Worm (Caenorhabditis elegans): ENCODE data around the gene nlp-66.

nlp-66 gene

DNA sequence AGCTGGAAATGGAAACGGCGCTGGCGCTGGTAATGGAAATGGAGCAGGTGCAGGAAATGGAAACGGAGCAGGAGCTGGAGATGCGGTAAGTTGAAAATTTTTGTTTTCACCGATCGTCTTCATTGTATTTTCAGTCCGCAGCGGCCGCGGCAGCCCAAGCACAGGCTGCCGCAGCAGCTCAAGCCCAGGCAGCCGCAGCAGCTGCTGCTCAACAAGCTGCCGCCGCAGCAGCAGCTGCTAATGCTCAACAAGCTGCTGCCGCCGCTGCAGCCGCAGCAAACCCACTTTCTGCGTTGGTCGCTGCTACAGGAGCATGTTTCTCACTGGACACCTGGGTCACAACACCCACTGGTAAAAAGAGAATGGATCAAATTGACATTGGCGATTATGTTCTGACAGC, 2.2 kb downstream of the nlp-66 start:
- TF ChIP-seq B0310.2 (tag; optimal IDR thresholded peaks at IDR 0.05), result no peak
- TF ChIP-seq ama-1 (optimal IDR thresholded peaks at IDR 0.05), result no peak
- no peak for TF ChIP-seq hmg-4 (GFP tag; optimal IDR thresholded peaks at IDR 0.05)
- no peak for TF ChIP-seq sea-1 (GFP tag; conservative IDR thresholded peaks at IDR 0.05)
- TF ChIP-seq ceh-13 (GFP tag; optimal IDR thresholded peaks at IDR 0.05), result no peak
- no peak for TF ChIP-seq aly-1 (tag; optimal IDR thresholded peaks at IDR 0.05)
- TF ChIP-seq scrt-1 (GFP tag; IDR thresholded peaks at IDR 0.05), result no peak

DNA sequence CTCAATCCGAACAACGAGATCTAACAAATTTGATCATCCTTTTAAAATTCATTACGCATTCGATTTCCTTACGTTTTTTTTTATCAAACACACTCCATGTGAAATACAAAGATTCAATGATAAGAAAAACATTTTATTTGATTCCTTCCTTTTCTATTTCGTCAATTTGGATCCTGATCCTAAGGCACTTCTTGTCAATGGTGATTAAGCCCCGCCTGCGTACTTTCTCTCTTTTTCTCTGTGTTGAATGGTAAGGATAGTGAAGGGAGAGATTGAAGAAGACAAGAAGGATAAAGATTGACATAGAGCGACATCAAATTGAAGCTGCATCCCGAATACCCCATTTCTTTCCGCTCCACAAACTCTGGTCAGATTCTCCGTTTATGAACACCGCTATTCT, 7.4 kb downstream of the nlp-66 start, which contains the start of gene grd-1:
Gene grd-1 (plus strand): TSS at position 241 of the 400 bp plus-strand sequence.
- TF ChIP-seq sea-1 (GFP tag; conservative IDR thresholded peaks at IDR 0.05) (no peak), B0310.2 (tag; optimal IDR thresholded peaks at IDR 0.05) (no peak), tbx-11 (GFP tag; IDR thresholded peaks at IDR 0.05) (no peak), scrt-1 (GFP tag; IDR thresholded peaks at IDR 0.05) (no peak), flt-1 (GFP tag; IDR thresholded peaks at IDR 0.05) (no peak), ceh-36 (tag; optimal IDR thresholded peaks at IDR 0.05) (no peak), hmbx-1 (tag; optimal IDR thresholded peaks at IDR 0.05) (no peak), aly-1 (tag; optimal IDR thresholded peaks at IDR 0.05) (no peak), ama-1 (optimal IDR thresholded peaks at IDR 0.05) (no peak), F13C5.2 (tag; optimal IDR thresholded peaks at IDR 0.05) (no peak), tra-4 (tag; optimal IDR thresholded peaks at IDR 0.05) (no peak), ceh-13 (GFP tag; optimal IDR thresholded peaks at IDR 0.05) (no peak), ets-7 (tag; optimal IDR thresholded peaks at IDR 0.05) (no peak), hnd-1 (tag; optimal IDR thresholded peaks at IDR 0.05) (no peak), hmg-4 (GFP tag; optimal IDR thresholded peaks at IDR 0.05) (no peak), tbx-37 (GFP tag; conservative IDR thresholded peaks at IDR 0.05) (no peak), pes-1 (GFP tag; IDR thresholded peaks at IDR 0.05) (no peak)

DNA sequence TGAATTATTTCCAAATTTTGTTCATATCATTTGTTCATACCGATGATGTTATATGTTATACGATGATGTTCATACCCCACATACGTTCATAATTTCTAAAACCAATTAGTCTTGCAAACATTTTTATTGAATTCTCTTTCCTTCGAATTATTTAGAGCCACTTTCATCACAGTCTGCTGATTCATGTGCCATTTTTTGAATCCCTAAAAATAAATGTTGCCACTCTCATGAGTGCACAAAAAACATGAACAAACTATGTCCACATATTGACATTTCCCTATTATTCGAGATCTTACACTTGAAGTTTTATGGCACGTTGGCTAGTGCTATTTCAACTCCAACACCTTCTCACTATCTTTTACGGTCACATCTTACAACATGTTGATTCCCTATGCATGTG, 9.5 kb downstream of the nlp-66 start, which contains the start of gene clc-17:
Gene clc-17 (plus strand): TSS at position 301 of the 400 bp plus-strand sequence.
- TF ChIP-seq tbx-11 (GFP tag; IDR thresholded peaks at IDR 0.05) (no peak), hmbx-1 (tag; optimal IDR thresholded peaks at IDR 0.05) (no peak), ama-1 (optimal IDR thresholded peaks at IDR 0.05) (no peak), hnd-1 (tag; optimal IDR thresholded peaks at IDR 0.05) (no peak), scrt-1 (GFP tag; IDR thresholded peaks at IDR 0.05) (no peak), ceh-36 (tag; optimal IDR thresholded peaks at IDR 0.05) (no peak), F13C5.2 (tag; optimal IDR thresholded peaks at IDR 0.05) (no peak), sea-1 (GFP tag; conservative IDR thresholded peaks at IDR 0.05) (no peak), tra-4 (tag; optimal IDR thresholded peaks at IDR 0.05) (no peak), hmg-4 (GFP tag; optimal IDR thresholded peaks at IDR 0.05) (no peak), aly-1 (tag; optimal IDR thresholded peaks at IDR 0.05) (no peak), flt-1 (GFP tag; IDR thresholded peaks at IDR 0.05) (no peak), B0310.2 (tag; optimal IDR thresholded peaks at IDR 0.05) (no peak), ets-7 (tag; optimal IDR thresholded peaks at IDR 0.05) (no peak), pes-1 (GFP tag; IDR thresholded peaks at IDR 0.05) (no peak), ceh-13 (GFP tag; optimal IDR thresholded peaks at IDR 0.05) (no peak), tbx-37 (GFP tag; conservative IDR thresholded peaks at IDR 0.05) (no peak)

DNA sequence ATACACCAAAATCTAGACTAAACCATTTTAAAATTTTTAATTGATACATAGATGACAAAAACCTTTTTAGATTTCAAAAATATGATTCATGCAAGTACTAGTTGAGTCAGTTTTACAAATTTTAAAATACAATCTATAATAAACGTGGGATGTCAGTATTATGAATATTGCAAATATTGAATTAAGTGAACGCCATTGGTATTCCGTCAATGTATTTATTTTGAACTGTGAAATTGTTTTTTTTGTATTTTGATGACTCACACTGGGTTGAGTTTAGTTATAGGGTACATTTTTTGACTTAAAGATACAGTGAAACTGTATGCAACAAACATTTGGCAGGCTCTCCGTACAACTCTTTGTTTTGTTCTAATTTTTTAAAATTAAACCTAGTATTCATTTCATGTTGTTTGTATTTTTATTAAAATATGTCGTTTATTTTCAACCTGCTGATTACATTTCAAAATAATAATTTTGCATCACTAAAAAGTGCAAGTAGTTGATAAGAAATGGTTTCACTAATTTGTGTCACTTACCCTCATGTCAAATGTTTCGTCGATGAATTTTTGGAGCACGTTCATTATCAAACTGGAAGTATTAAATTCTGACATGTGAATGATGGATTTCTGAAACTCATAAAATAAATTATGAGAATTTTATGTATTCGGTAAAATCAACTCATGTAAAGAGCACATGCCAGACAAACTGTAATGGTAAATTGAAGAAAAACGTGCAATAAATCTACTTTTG, 11.6 kb downstream of the nlp-66 start, which contains the start of gene W02H3.1:
Gene W02H3.1 (minus strand): TSS at position 578 of the 747 bp plus-strand sequence.
- TF ChIP-seq pes-1 (GFP tag; IDR thresholded peaks at IDR 0.05) (no peak), aly-1 (tag; optimal IDR thresholded peaks at IDR 0.05) (no peak), ceh-36 (tag; optimal IDR thresholded peaks at IDR 0.05) (no peak), tra-4 (tag; optimal IDR thresholded peaks at IDR 0.05) (no peak), scrt-1 (GFP tag; IDR thresholded peaks at IDR 0.05) (no peak), flt-1 (GFP tag; IDR thresholded peaks at IDR 0.05) (no peak), ets-7 (tag; optimal IDR thresholded peaks at IDR 0.05) (no peak)

DNA sequence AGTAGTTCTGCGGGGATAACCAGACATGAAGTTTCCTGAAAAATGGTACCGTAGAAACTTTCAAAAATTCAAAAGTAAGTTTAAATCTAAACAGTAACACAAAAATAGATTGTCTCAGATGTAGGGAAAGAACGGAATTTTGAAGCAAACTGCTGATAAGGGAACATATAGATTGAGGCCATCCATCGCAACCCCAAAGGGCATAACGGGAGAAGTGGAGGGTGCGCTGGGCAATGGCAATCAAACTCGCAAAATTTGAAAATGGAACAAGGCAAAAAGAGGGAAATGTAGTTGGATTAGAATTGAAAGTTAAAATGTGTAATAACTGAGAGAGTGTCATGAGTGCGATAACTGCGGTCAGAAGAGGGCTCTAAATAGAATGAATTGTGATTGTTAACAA, 13.4 kb downstream of the nlp-66 start:
- TF ChIP-seq sea-1 (GFP tag; conservative IDR thresholded peaks at IDR 0.05) (no peak), ceh-36 (tag; optimal IDR thresholded peaks at IDR 0.05) (no peak), B0310.2 (tag; optimal IDR thresholded peaks at IDR 0.05) (no peak), pes-1 (GFP tag; IDR thresholded peaks at IDR 0.05) (no peak), tra-4 (tag; optimal IDR thresholded peaks at IDR 0.05) (no peak), tbx-11 (GFP tag; IDR thresholded peaks at IDR 0.05) (no peak), hmbx-1 (tag; optimal IDR thresholded peaks at IDR 0.05) (no peak), ceh-13 (GFP tag; optimal IDR thresholded peaks at IDR 0.05) (no peak), aly-1 (tag; optimal IDR thresholded peaks at IDR 0.05) (no peak), flt-1 (GFP tag; IDR thresholded peaks at IDR 0.05) (no peak), ama-1 (optimal IDR thresholded peaks at IDR 0.05) (no peak), tbx-37 (GFP tag; conservative IDR thresholded peaks at IDR 0.05) (no peak), hmg-4 (GFP tag; optimal IDR thresholded peaks at IDR 0.05) (no peak), ets-7 (tag; optimal IDR thresholded peaks at IDR 0.05) (no peak), hnd-1 (tag; optimal IDR thresholded peaks at IDR 0.05) (no peak), F13C5.2 (tag; optimal IDR thresholded peaks at IDR 0.05) (no peak), scrt-1 (GFP tag; IDR thresholded peaks at IDR 0.05) (no peak)

DNA sequence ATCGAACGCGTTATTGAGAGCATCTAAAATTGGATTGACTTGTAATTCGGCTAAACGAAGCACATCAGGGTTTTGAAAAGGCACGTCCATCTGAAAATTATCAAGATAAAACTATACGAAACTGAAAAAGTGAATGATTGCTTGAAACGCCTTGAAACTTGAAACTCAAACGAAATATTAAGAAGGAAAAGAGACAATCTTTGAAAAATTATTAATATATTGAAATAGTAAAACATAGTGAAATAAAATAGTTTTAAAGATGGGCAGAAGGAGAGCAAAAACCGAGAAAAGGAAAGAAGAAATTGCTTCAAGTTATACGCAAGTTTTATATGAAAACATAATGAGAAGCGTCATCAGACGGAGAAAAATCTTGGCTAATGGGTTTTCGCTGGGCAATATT, 18.5 kb downstream of the nlp-66 start, which contains the start of gene W02H3.3:
Gene W02H3.3 (minus strand): TSS at position 101 of the 400 bp plus-strand sequence.
- TF ChIP-seq pes-1 (GFP tag; IDR thresholded peaks at IDR 0.05), result no peak
- TF ChIP-seq ceh-36 (tag; optimal IDR thresholded peaks at IDR 0.05), result no peak
- no peak for TF ChIP-seq flt-1 (GFP tag; IDR thresholded peaks at IDR 0.05)
- TF ChIP-seq B0310.2 (tag; optimal IDR thresholded peaks at IDR 0.05), result no peak

DNA sequence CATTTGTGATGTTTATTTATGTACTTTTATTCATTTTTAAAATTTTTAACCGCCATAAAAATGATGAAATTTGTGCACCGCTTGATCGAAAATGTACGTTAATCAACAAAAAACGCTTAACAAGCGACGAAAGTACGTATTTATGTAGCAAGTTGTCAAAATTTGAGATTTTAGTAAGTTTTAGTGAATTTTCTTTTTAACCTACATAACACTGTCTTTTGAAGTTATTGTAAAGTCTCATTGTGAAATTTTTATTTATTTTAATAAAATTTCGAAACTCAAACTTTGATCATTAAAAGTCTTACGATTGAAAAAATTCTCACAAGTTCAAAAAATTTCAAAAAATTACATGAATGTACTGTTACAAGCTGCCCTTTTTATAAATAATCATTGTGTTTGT, 19.3 kb downstream of the nlp-66 start:
- TF ChIP-seq ceh-13 (GFP tag; optimal IDR thresholded peaks at IDR 0.05) (no peak), tbx-11 (GFP tag; IDR thresholded peaks at IDR 0.05) (no peak), pes-1 (GFP tag; IDR thresholded peaks at IDR 0.05) (no peak)
